Worm (Caenorhabditis elegans) whole organism, young adult: ENCODE data around the gene K01A2.5.
A peak's percentile ranks its signal among the peaks of the same experiment; 100 is the strongest.

Source experiments
- C17E4.6 ChIP-seq: fragments of 200-800 bp; sonication (Bioruptor generic); IDR thresholded peaks from 2 replicates; pipeline ENCODE4 v1.3.6; 2022; ENCODE audit warnings: missing genetic modification reagents, missing genetic modification characterization, missing compliant biosample characterization
- F49E8.2 ChIP-seq: sonication (generic microtip); optimal IDR thresholded peaks from 3 replicates; lab custom pipeline; 2017; ENCODE audit warnings: missing genetic modification characterization, mild to moderate bottlenecking, missing compliant biosample characterization, antibody characterized with exemption, moderate library complexity; ENCODE audit not compliant: insufficient read depth
- F55B11.4 ChIP-seq: sonication (generic microtip); optimal IDR thresholded peaks from 2 replicates; lab custom pipeline; 2016; ENCODE audit warnings: missing compliant biosample characterization, missing genetic modification characterization, borderline replicate concordance; ENCODE audit not compliant: insufficient read depth
- K11D2.4 ChIP-seq: fragments of 200-800 bp; sonication (Bioruptor generic); IDR thresholded peaks from 2 replicates; pipeline ENCODE4 v1.3.6; 2022; ENCODE audit warnings: missing genetic modification reagents, missing genetic modification characterization, missing compliant biosample characterization
- T07F8.4 ChIP-seq: sonication (generic microtip); optimal IDR thresholded peaks from 2 replicates; lab custom pipeline; 2016; ENCODE audit warnings: mild to moderate bottlenecking, missing genetic modification characterization, moderate library complexity, missing compliant biosample characterization
- Y53F4B.3 ChIP-seq: fragments of 200-800 bp; sonication (Bioruptor generic); IDR thresholded peaks from 2 replicates; pipeline ENCODE4 v1.3.6; 2022; ENCODE audit warnings: missing genetic modification reagents, missing genetic modification characterization, missing compliant biosample characterization
- ZK185.1 ChIP-seq: sonication (generic microtip); optimal IDR thresholded peaks from 2 replicates; lab custom pipeline; 2016; ENCODE audit warnings: mild to moderate bottlenecking, missing genetic modification characterization, missing compliant biosample characterization; ENCODE audit not compliant: poor library complexity, severe bottlenecking
- atf-7 ChIP-seq: sonication (generic microtip); optimal IDR thresholded peaks from 2 replicates; lab custom pipeline; 2017; ENCODE audit warnings: mild to moderate bottlenecking, missing genetic modification characterization, missing compliant biosample characterization
- ccch-3 ChIP-seq: fragments of 200-800 bp; sonication (Bioruptor generic); optimal IDR thresholded peaks from 2 replicates; lab custom pipeline; 2018; ENCODE audit warnings: mild to moderate bottlenecking, missing genetic modification characterization, missing compliant biosample characterization
- ceh-40 ChIP-seq: fragments of 200-800 bp; sonication (Bioruptor generic); IDR thresholded peaks from 2 replicates; pipeline ENCODE4 v1.3.6; 2022; ENCODE audit warnings: missing genetic modification characterization, missing compliant biosample characterization
- ceh-91 ChIP-seq: fragments of 200-800 bp; sonication (Bioruptor generic); IDR thresholded peaks from 2 replicates; pipeline ENCODE4 v1.3.6; 2022; ENCODE audit warnings: missing genetic modification reagents, missing genetic modification characterization, missing compliant biosample characterization
- die-1 ChIP-seq: sonication (generic microtip); optimal IDR thresholded peaks from 2 replicates; lab custom pipeline; 2016; ENCODE audit warnings: missing genotype, mild to moderate bottlenecking, missing genetic modification characterization, missing compliant biosample characterization
- dox-1 ChIP-seq: fragments of 200-800 bp; sonication (Bioruptor generic); IDR thresholded peaks from 2 replicates; pipeline ENCODE4 v1.3.6; 2022; ENCODE audit warnings: missing genetic modification reagents, missing genetic modification characterization, missing compliant biosample characterization
- dpl-1 ChIP-seq: fragments of 150-350 bp; optimal IDR thresholded peaks from 2 replicates; lab custom pipeline; 2014; ENCODE audit warnings: missing biosample characterization, missing genetic modification reagents, missing genetic modification characterization
- egl-18 ChIP-seq: fragments of 200-800 bp; sonication (Bioruptor generic); IDR thresholded peaks from 2 replicates; pipeline ENCODE4 v1.3.6; 2022; ENCODE audit warnings: missing genetic modification reagents, missing genetic modification characterization, missing compliant biosample characterization
- ekl-4 ChIP-seq: fragments of 200-800 bp; sonication (Bioruptor generic); IDR thresholded peaks from 2 replicates; pipeline ENCODE4 v1.3.6; 2022; ENCODE audit warnings: missing genetic modification reagents, missing genetic modification characterization, missing compliant biosample characterization
- hlh-12 ChIP-seq: sonication (generic microtip); optimal IDR thresholded peaks from 2 replicates; lab custom pipeline; 2016; ENCODE audit warnings: missing genetic modification characterization, missing compliant biosample characterization
- hmg-1.2 ChIP-seq: fragments of 200-800 bp; sonication (Bioruptor generic); IDR thresholded peaks from 2 replicates; pipeline ENCODE4 v1.3.6; 2022; ENCODE audit warnings: missing genetic modification reagents, missing genetic modification characterization, missing compliant biosample characterization
- lag-1 ChIP-seq: fragments of 200-800 bp; sonication (Bioruptor generic); IDR thresholded peaks from 2 replicates; pipeline ENCODE4 v1.3.6; 2022; ENCODE audit warnings: missing genetic modification reagents, missing genetic modification characterization, missing compliant biosample characterization
- lin-54 ChIP-seq: fragments of 200-800 bp; sonication (Bioruptor generic); optimal IDR thresholded peaks from 2 replicates; lab custom pipeline; 2018; ENCODE audit warnings: mild to moderate bottlenecking, missing genetic modification characterization, missing compliant biosample characterization
- lir-1 ChIP-seq: fragments of 200-800 bp; sonication (Bioruptor generic); conservative IDR thresholded peaks from 2 replicates; pipeline ENCODE4 v1.3.6; 2022; ENCODE audit warnings: missing genetic modification reagents, missing genetic modification characterization, missing compliant biosample characterization
- madf-10 ChIP-seq: sonication (generic microtip); optimal IDR thresholded peaks from 2 replicates; lab custom pipeline; 2016; ENCODE audit warnings: mild to moderate bottlenecking, missing genetic modification characterization, missing compliant biosample characterization
- mcd-1 ChIP-seq: fragments of 200-800 bp; sonication (Bioruptor generic); IDR thresholded peaks from 2 replicates; pipeline ENCODE4 v1.3.6; 2022; ENCODE audit warnings: missing genetic modification reagents, missing genetic modification characterization, missing compliant biosample characterization
- nhr-80 ChIP-seq: sonication (generic microtip); optimal IDR thresholded peaks from 2 replicates; lab custom pipeline; 2016; ENCODE audit warnings: missing genetic modification characterization, missing compliant biosample characterization
- rcor-1 ChIP-seq: fragments of 200-800 bp; sonication (Bioruptor generic); IDR thresholded peaks from 2 replicates; pipeline ENCODE4 v1.3.6; 2022; ENCODE audit warnings: missing genetic modification reagents, missing genetic modification characterization, missing compliant biosample characterization
- rec-8 ChIP-seq, 2 experiments: sonication (generic microtip); optimal IDR thresholded peaks; 2 replicates each; lab custom pipeline; 2016; ENCODE audit warnings: mild to moderate bottlenecking in 2 of 2, missing genetic modification characterization in 2 of 2, missing genetic modification reagents in 2 of 2, missing genotype in 2 of 2, missing biosample characterization in 1 of 2, missing compliant biosample characterization in 1 of 2, moderate library complexity in 1 of 2
- snpc-4 ChIP-seq, 5 experiments: fragments of 150-350 bp in 1 of 5; sonication (generic microtip) in 4 of 5; optimal IDR thresholded peaks; 2 replicates each; lab custom pipeline; 2014 to 2018; ENCODE audit warnings: missing genetic modification characterization in 5 of 5, missing biosample characterization in 3 of 5, antibody characterized with exemption in 2 of 5, mild to moderate bottlenecking in 2 of 5, missing compliant biosample characterization in 2 of 5, missing genotype in 2 of 5, moderate library complexity in 2 of 5, missing genetic modification reagents in 1 of 5
- somi-1 ChIP-seq: fragments of 200-800 bp; sonication (Bioruptor generic); optimal IDR thresholded peaks from 2 replicates; lab custom pipeline; 2018; ENCODE audit warnings: mild to moderate bottlenecking, missing genetic modification characterization, missing compliant biosample characterization
- sptf-2 ChIP-seq: fragments of 200-800 bp; sonication (Bioruptor generic); optimal IDR thresholded peaks from 2 replicates; lab custom pipeline; 2018; ENCODE audit warnings: mild to moderate bottlenecking, missing genetic modification characterization, missing compliant biosample characterization
- tbp1 ChIP-seq: fragments of 200-800 bp; sonication (Bioruptor generic); optimal IDR thresholded peaks from 2 replicates; lab custom pipeline; 2018; ENCODE audit warnings: mild to moderate bottlenecking, missing genetic modification characterization, missing compliant biosample characterization
- tbx-9 ChIP-seq: sonication (generic microtip); optimal IDR thresholded peaks from 2 replicates; lab custom pipeline; 2016; ENCODE audit warnings: borderline replicate concordance, missing genetic modification characterization, inconsistent platforms, missing compliant biosample characterization
- tlf-1 ChIP-seq: fragments of 200-800 bp; sonication (Bioruptor generic); optimal IDR thresholded peaks from 2 replicates; lab custom pipeline; 2018; ENCODE audit warnings: mild to moderate bottlenecking, missing genetic modification characterization, missing compliant biosample characterization
- unc-62 ChIP-seq: fragments of 150-350 bp; optimal IDR thresholded peaks from 2 replicates; lab custom pipeline; 2014; ENCODE audit warnings: missing biosample characterization, missing genetic modification reagents, missing genetic modification characterization
- xnd-1 ChIP-seq: sonication (generic microtip); optimal IDR thresholded peaks from 2 replicates; lab custom pipeline; 2016; ENCODE audit warnings: missing genotype, missing genetic modification reagents, missing genetic modification characterization, missing compliant biosample characterization
- ztf-18 ChIP-seq: sonication (generic microtip); optimal IDR thresholded peaks from 2 replicates; lab custom pipeline; 2016; ENCODE audit warnings: missing genotype, mild to moderate bottlenecking, missing genetic modification characterization, missing compliant biosample characterization
- ztf-22 ChIP-seq: fragments of 200-800 bp; sonication (Bioruptor generic); optimal IDR thresholded peaks from 2 replicates; lab custom pipeline; 2018; ENCODE audit warnings: mild to moderate bottlenecking, missing genetic modification characterization, moderate library complexity, missing compliant biosample characterization
- ztf-28 ChIP-seq: fragments of 200-800 bp; sonication (Bioruptor generic); IDR thresholded peaks from 2 replicates; pipeline ENCODE4 v1.3.6; 2022; ENCODE audit warnings: missing genetic modification reagents, missing genetic modification characterization, missing compliant biosample characterization

Gene K01A2.5

ce11 chrII:323048-323776 lies 22.1 kb downstream of the K01A2.5 start, which contains the start of gene K01A2.10 (continued):
- TF ChIP-seq lag-1 (GFP tag; lab: Robert Waterston, UW) = no peak
- no peak for TF ChIP-seq madf-10 (tag; lab: Kevin White, UChicago)
- no peak for TF ChIP-seq hlh-12 (tag; lab: Kevin White, UChicago)

DNA sequence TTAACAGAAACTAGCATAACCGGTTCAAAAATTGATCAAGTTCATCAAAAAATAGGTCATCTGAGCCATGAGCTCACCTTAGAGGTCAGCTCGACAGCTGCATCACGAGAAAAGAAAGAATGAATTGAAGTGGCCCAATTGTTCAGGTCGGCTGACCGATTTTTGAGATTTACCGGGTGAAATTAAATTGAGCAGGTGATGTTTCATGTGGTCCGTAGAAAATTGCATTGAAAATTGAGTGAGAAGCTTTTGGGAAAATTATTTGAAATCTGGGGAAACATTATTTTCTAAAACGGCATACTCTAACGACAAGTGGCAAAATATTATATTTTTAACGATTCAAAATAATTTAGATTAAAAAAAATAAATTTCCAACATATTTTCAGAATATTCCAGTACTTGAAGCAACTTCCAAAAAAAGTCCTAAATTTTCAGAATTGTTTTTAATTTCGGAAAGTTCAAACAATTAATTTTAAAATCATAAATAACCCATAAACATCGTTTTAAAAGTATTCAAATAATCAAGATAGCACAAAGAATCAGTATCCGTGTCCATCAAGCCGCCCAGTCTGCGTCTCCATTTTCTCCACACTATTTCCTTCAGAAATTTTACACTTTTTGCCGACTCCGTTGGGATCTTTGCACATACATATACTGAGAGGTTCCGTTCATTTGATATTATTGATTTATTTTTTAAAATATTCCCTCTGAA lies 24.7 kb downstream of the K01A2.5 start, which contains the start of gene sgcb-1:
Gene sgcb-1 (plus strand): TSS at position 662 of the 712 bp plus-strand sequence.
- no peak for TF ChIP-seq ZK185.1
- peak; percentile 70 for TF ChIP-seq hmg-1.2 (GFP tag; lab: Robert Waterston, UW)

DNA sequence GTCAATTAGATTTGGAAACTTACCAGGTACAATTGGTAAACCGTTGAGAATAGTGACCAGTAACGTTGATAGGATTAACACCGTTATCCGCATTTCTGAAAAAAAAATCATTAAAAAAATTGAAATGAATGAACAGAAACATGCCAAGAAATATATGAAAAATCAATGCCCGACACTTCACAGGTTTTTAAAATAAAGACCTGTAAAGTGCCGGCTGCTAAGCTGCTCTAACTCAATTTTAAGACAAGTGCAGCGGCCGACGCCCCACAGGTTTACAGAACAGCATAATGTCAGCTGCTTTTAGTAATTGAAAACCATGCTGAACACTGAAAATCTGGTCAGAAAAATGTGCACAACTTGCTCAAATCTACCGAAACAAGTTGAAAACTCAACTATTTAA lies 31.3 kb downstream of the K01A2.5 start, which contains the start of gene cbn-1:
Gene cbn-1 (minus strand): TSS at position 101 of the 400 bp plus-strand sequence.
- no peak for TF ChIP-seq tlf-1 (GFP tag; lab: Kevin White, UChicago)
- no peak for TF ChIP-seq tbx-9 (tag; lab: Kevin White, UChicago)
- TF ChIP-seq die-1 (tag; lab: Kevin White, UChicago) = no peak
- TF ChIP-seq somi-1 (GFP tag; lab: Kevin White, UChicago) = no peak
- TF ChIP-seq Y53F4B.3 (GFP tag; lab: Robert Waterston, UW) = no peak
- TF ChIP-seq sptf-2 (GFP tag; lab: Kevin White, UChicago) = no peak
- no peak for TF ChIP-seq lin-54 (GFP tag; lab: Kevin White, UChicago)
- TF ChIP-seq rec-8 (tag; optimal IDR thresholded peaks at IDR 0.05; lab: Kevin White, UChicago) = no peak

DNA sequence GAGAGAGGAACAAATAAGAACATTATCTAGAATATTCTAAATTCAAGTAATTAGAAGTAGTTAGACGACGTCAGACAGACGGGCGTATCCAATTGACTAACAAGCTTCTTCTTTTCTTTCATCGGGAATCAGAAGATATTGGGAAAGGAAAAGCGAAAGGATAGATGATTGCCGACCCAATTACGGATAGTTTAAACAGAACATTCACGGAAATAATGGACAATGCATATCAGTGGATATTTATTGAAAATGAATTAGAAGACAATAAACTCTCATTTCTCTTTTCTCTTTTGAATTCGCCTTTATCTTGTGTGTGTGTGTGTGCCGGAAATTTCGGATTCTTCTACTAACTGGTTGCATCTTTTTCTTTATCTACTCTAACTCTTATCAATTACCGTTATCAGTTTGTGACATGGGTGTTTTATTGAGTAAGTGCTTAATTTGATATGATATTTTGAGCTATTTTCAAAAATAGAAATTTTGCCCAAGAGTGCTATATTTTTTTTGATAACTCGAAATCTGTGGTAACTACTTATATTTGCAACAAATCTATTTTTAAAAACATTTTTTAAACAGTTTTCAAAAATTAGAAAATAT lies 32.9 kb downstream of the K01A2.5 start:
- no peak for TF ChIP-seq T07F8.4
- no peak for TF ChIP-seq mcd-1 (GFP tag; lab: Robert Waterston, UW)
- no peak for TF ChIP-seq tbp1 (GFP tag; lab: Kevin White, UChicago)
- no peak for TF ChIP-seq C17E4.6 (GFP tag; lab: Robert Waterston, UW)
- no peak for TF ChIP-seq ztf-18 (tag; lab: Kevin White, UChicago)
- no peak for TF ChIP-seq F49E8.2
- no peak for TF ChIP-seq ceh-40 (GFP tag; lab: Robert Waterston, UW)
- no peak for TF ChIP-seq ZK185.1
- TF ChIP-seq F55B11.4 (tag; lab: Kevin White, UChicago) = no peak
- TF ChIP-seq nhr-80 (tag; lab: Kevin White, UChicago) = no peak
- no peak for TF ChIP-seq ztf-22 (GFP tag; lab: Kevin White, UChicago)
- no peak for TF ChIP-seq rcor-1 (GFP tag; lab: Robert Waterston, UW)
- TF ChIP-seq lag-1 (GFP tag; lab: Robert Waterston, UW) = no peak
- TF ChIP-seq egl-18 (GFP tag; lab: Robert Waterston, UW) = no peak
- TF ChIP-seq, all 124 proteins: peak for 0

ce11 chrII:334828-335227 lies 33.8 kb downstream of the K01A2.5 start:
- TF ChIP-seq lir-1 (GFP tag; lab: Robert Waterston, UW) (no peak), ceh-91 (GFP tag; lab: Robert Waterston, UW) (no peak), F55B11.4 (tag; lab: Kevin White, UChicago) (no peak), unc-62 (GFP tag; lab: Kevin White, UChicago) (no peak), xnd-1 (tag; lab: Kevin White, UChicago) (no peak), atf-7 (tag; lab: Kevin White, UChicago) (no peak), ztf-28 (GFP tag; lab: Robert Waterston, UW) (no peak), dpl-1 (GFP tag; lab: Kevin White, UChicago) (no peak), hmg-1.2 (GFP tag; lab: Robert Waterston, UW) (no peak), snpc-4 (GFP tag; optimal IDR thresholded peaks at IDR 0.05; lab: Kevin White, UChicago) (no peak), snpc-4 (tag; optimal IDR thresholded peaks at IDR 0.05; lab: Kevin White, UChicago) (no peak), ztf-22 (GFP tag; lab: Kevin White, UChicago) (no peak), ekl-4 (GFP tag; lab: Robert Waterston, UW) (no peak), dox-1 (GFP tag; lab: Robert Waterston, UW) (no peak), sptf-2 (GFP tag; lab: Kevin White, UChicago) (no peak), K11D2.4 (GFP tag; lab: Robert Waterston, UW) (no peak), ccch-3 (no peak)
